Worm (Caenorhabditis elegans) whole organism, mixed stage, embryonic: ENCODE results near the gene srh-247.
"Not testable (repeated sequence)": the region's sequence is repeated elsewhere in the genome, so short reads cannot be mapped to it uniquely, and the experiment has no call there.

Experiments
- ces-1 ChIP-seq: fragments of 150-350 bp; optimal IDR thresholded peaks from 2 replicates; lab custom pipeline; 2014; ENCODE audit warnings: missing biosample characterization, missing genetic modification reagents, missing genetic modification characterization
- elt-3 ChIP-seq: fragments of 150-350 bp; optimal IDR thresholded peaks from 2 replicates; lab custom pipeline; 2014; ENCODE audit warnings: missing biosample characterization, missing genetic modification characterization
- mab-5 ChIP-seq: fragments of 150-350 bp; optimal IDR thresholded peaks from 2 replicates; lab custom pipeline; 2014; ENCODE audit warnings: missing biosample characterization, missing genetic modification characterization
- nhr-12 ChIP-seq: fragments of 150-350 bp; optimal IDR thresholded peaks from 2 replicates; lab custom pipeline; 2014; ENCODE audit warnings: missing biosample characterization, missing genetic modification characterization
- nhr-76 ChIP-seq: sonication (generic microtip); optimal IDR thresholded peaks from 2 replicates; lab custom pipeline; 2017; ENCODE audit warnings: missing biosample characterization, missing genetic modification characterization
- pha-4 ChIP-seq: fragments of 150-350 bp; optimal IDR thresholded peaks from 2 replicates; lab custom pipeline; 2018; ENCODE audit warnings: missing biosample characterization, missing genetic modification reagents, missing genetic modification characterization
- snpc-4 ChIP-seq: fragments of 150-350 bp; optimal IDR thresholded peaks from 2 replicates; lab custom pipeline; 2014; ENCODE audit warnings: missing biosample characterization, missing genetic modification characterization
- tbx-8 ChIP-seq: fragments of 200-800 bp; sonication (Bioruptor generic); optimal IDR thresholded peaks from 2 replicates; lab custom pipeline; 2018; ENCODE audit warnings: mild to moderate bottlenecking, missing genetic modification characterization, moderate library complexity, missing compliant biosample characterization
- unc-39 ChIP-seq: fragments of 150-350 bp; optimal IDR thresholded peaks from 2 replicates; lab custom pipeline; 2014; ENCODE audit warnings: missing biosample characterization, missing genetic modification characterization

ce11 chrV:2955342-2955741, 21.4 kb upstream of the srh-247 start, which contains the start of gene srh-248:
- TF ChIP-seq elt-3 (tag; lab: Kevin White, UChicago); unc-39 (tag; lab: Kevin White, UChicago); ces-1; nhr-12; mab-5 (tag; lab: Kevin White, UChicago); nhr-76; snpc-4 (tag; lab: Kevin White, UChicago); pha-4 (tag; lab: Kevin White, UChicago); tbx-8: not testable (repeated sequence)
